Worm (Caenorhabditis elegans) whole organism, late embryonic: ENCODE measurements around the gene F09E10.5.

Source experiments
- ceh-18 ChIP-seq: sonication (generic microtip); optimal IDR thresholded peaks from 2 replicates; lab custom pipeline; 2016; ENCODE audit warnings: missing genetic modification characterization, missing compliant biosample characterization
- dmd-4 ChIP-seq: sonication (generic microtip); optimal IDR thresholded peaks from 2 replicates; lab custom pipeline; 2016; ENCODE audit warnings: borderline replicate concordance, missing genetic modification characterization, missing compliant biosample characterization
- fkh-10 ChIP-seq: fragments of 150-350 bp; optimal IDR thresholded peaks from 2 replicates; lab custom pipeline; 2014; ENCODE audit warnings: missing biosample characterization, missing genetic modification reagents, missing genetic modification characterization
- gmeb-2 ChIP-seq: sonication (generic microtip); optimal IDR thresholded peaks from 2 replicates; lab custom pipeline; 2016; ENCODE audit warnings: missing genetic modification characterization, inconsistent platforms, missing compliant biosample characterization
- odd-2 ChIP-seq: sonication (generic microtip); optimal IDR thresholded peaks from 2 replicates; lab custom pipeline; 2017; ENCODE audit warnings: antibody characterized with exemption, mild to moderate bottlenecking, missing genetic modification characterization, missing compliant biosample characterization
- pha-4 ChIP-seq: fragments of 150-350 bp; optimal IDR thresholded peaks from 2 replicates; lab custom pipeline; 2018; ENCODE audit warnings: missing biosample characterization, missing genetic modification reagents, missing genetic modification characterization
- pros-1 ChIP-seq: fragments of 150-350 bp; optimal IDR thresholded peaks from 2 replicates; lab custom pipeline; 2014; ENCODE audit warnings: missing biosample characterization, missing genetic modification reagents, missing genetic modification characterization
- unc-3 ChIP-seq, 2 experiments: fragments of 200-800 bp in 1 of 2; sonication (Bioruptor generic) in 1 of 2; sonication (generic microtip) in 1 of 2; conservative IDR thresholded peaks in 1 of 2; optimal IDR thresholded peaks in 1 of 2; 2 replicates each; pipeline versions ENCODE4 v1.3.6 to Lab custom; 2016 to 2022; ENCODE audit warnings: missing compliant biosample characterization in 2 of 2, missing genetic modification characterization in 2 of 2, missing genetic modification reagents in 1 of 2
- unc-86 ChIP-seq: sonication (generic microtip); optimal IDR thresholded peaks from 2 replicates; lab custom pipeline; 2016; ENCODE audit warnings: missing genetic modification characterization, missing compliant biosample characterization
- ztf-16 ChIP-seq: sonication (generic microtip); optimal IDR thresholded peaks from 2 replicates; lab custom pipeline; 2017; ENCODE audit warnings: missing genetic modification characterization, missing compliant biosample characterization

DNA sequence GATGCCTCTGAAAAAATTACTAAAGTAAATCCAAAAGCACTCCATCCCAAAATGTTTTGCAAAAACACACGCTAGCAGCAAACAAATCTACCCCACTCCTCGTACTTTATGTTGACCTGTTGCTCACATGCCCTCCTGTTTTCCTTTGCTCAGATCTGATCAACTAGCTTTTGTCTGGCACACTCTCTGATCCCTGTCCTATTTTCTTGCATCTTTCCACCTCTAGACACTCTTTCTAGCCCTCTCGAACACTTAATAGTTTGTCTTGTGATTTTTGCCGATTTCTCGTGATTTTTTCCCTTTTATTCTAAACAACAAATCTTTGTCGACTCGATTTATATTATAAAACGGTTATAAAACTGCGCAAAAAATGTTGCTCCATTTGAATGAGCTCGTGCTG lies 42.0 kb upstream of the F09E10.5 start, which contains the start of gene K06A9.2:
- TF ChIP-seq unc-86 (tag; lab: Kevin White, UChicago) (no peak), pha-4 (no peak), dmd-4 (no peak), ztf-16 (no peak), gmeb-2 (tag; lab: Kevin White, UChicago) (no peak), ceh-18 (tag; lab: Kevin White, UChicago) (peak; percentile 12), pros-1 (tag; lab: Kevin White, UChicago) (no peak), odd-2 (no peak), unc-3 (GFP tag; conservative IDR thresholded peaks at IDR 0.05; lab: Robert Waterston, UW) (no peak), unc-3 (tag; optimal IDR thresholded peaks at IDR 0.05; lab: Kevin White, UChicago) (no peak), fkh-10 (GFP tag; lab: Kevin White, UChicago) (no peak)
